Worm (Caenorhabditis elegans) whole organism, young adult: Measurements from ENCODE around the gene mdf-2.

Source experiments
- B0261.1 ChIP-seq: sonication (generic microtip); optimal IDR thresholded peaks from 2 replicates; lab custom pipeline; 2016; ENCODE audit warnings: mild to moderate bottlenecking, missing genetic modification characterization, moderate library complexity, missing compliant biosample characterization
- B0336.3 ChIP-seq: fragments of 200-800 bp; sonication (Bioruptor generic); IDR thresholded peaks from 2 replicates; pipeline ENCODE4 v1.3.6; 2022; ENCODE audit warnings: missing genetic modification characterization, missing compliant biosample characterization
- C17E4.6 ChIP-seq: fragments of 200-800 bp; sonication (Bioruptor generic); IDR thresholded peaks from 2 replicates; pipeline ENCODE4 v1.3.6; 2022; ENCODE audit warnings: missing genetic modification reagents, missing genetic modification characterization, missing compliant biosample characterization
- D2030.7 ChIP-seq: fragments of 200-800 bp; sonication (Bioruptor generic); IDR thresholded peaks from 2 replicates; pipeline ENCODE4 v1.3.6; 2022; ENCODE audit warnings: missing genetic modification reagents, missing genetic modification characterization, missing compliant biosample characterization
- F39B2.1 ChIP-seq: fragments of 200-800 bp; sonication (Bioruptor generic); IDR thresholded peaks from 2 replicates; pipeline ENCODE4 v1.3.6; 2022; ENCODE audit warnings: missing genetic modification reagents, missing genetic modification characterization, missing compliant biosample characterization
- K12H6.12 ChIP-seq: fragments of 200-800 bp; sonication (Bioruptor generic); optimal IDR thresholded peaks from 2 replicates; lab custom pipeline; 2018; ENCODE audit warnings: mild to moderate bottlenecking, missing genetic modification characterization, missing compliant biosample characterization
- T26A5.8 ChIP-seq: sonication (generic microtip); optimal IDR thresholded peaks from 2 replicates; lab custom pipeline; 2016; ENCODE audit warnings: missing genetic modification characterization, missing compliant biosample characterization
- Y67H2A.10 ChIP-seq: fragments of 200-800 bp; sonication (Bioruptor generic); conservative IDR thresholded peaks from 2 replicates; pipeline ENCODE4 v1.3.6; 2022; ENCODE audit warnings: missing genetic modification reagents, missing genetic modification characterization, missing compliant biosample characterization
- athp-1 ChIP-seq: sonication (generic microtip); optimal IDR thresholded peaks from 2 replicates; lab custom pipeline; 2017; ENCODE audit warnings: mild to moderate bottlenecking, missing genetic modification characterization, missing compliant biosample characterization
- attf-3 ChIP-seq: fragments of 200-800 bp; sonication (Bioruptor generic); conservative IDR thresholded peaks from 2 replicates; pipeline ENCODE4 v1.3.6; 2022; ENCODE audit warnings: missing genetic modification reagents, missing genetic modification characterization, missing compliant biosample characterization
- attf-5 ChIP-seq: fragments of 200-800 bp; sonication (Bioruptor generic); optimal IDR thresholded peaks from 2 replicates; lab custom pipeline; 2018; ENCODE audit warnings: mild to moderate bottlenecking, missing genetic modification characterization, missing compliant biosample characterization
- bed-1 ChIP-seq: fragments of 200-800 bp; sonication (Bioruptor generic); IDR thresholded peaks from 2 replicates; pipeline ENCODE4 v1.3.6; 2022; ENCODE audit warnings: missing genetic modification reagents, missing genetic modification characterization, missing compliant biosample characterization
- cebp-1 ChIP-seq, 2 experiments: fragments of 200-800 bp in 1 of 2; sonication (Bioruptor generic) in 1 of 2; sonication (generic microtip) in 1 of 2; IDR thresholded peaks in 1 of 2; optimal IDR thresholded peaks in 1 of 2; 2 replicates each; pipeline versions ENCODE4 v1.3.6 to Lab custom; 2017 to 2022; ENCODE audit warnings: missing compliant biosample characterization in 2 of 2, missing genetic modification characterization in 2 of 2, mild to moderate bottlenecking in 1 of 2, missing genetic modification reagents in 1 of 2, moderate library complexity in 1 of 2
- ceh-58 ChIP-seq: fragments of 200-800 bp; sonication (Bioruptor generic); IDR thresholded peaks from 2 replicates; pipeline ENCODE4 v1.3.6; 2022; ENCODE audit warnings: missing genetic modification characterization, missing compliant biosample characterization
- chd-7 ChIP-seq: sonication (generic microtip); optimal IDR thresholded peaks from 2 replicates; lab custom pipeline; 2016; ENCODE audit warnings: mild to moderate bottlenecking, missing genetic modification characterization, moderate library complexity, missing compliant biosample characterization
- die-1 ChIP-seq: sonication (generic microtip); optimal IDR thresholded peaks from 2 replicates; lab custom pipeline; 2016; ENCODE audit warnings: missing genotype, mild to moderate bottlenecking, missing genetic modification characterization, missing compliant biosample characterization
- egl-18 ChIP-seq: fragments of 200-800 bp; sonication (Bioruptor generic); IDR thresholded peaks from 2 replicates; pipeline ENCODE4 v1.3.6; 2022; ENCODE audit warnings: missing genetic modification reagents, missing genetic modification characterization, missing compliant biosample characterization
- ekl-4 ChIP-seq: fragments of 200-800 bp; sonication (Bioruptor generic); IDR thresholded peaks from 2 replicates; pipeline ENCODE4 v1.3.6; 2022; ENCODE audit warnings: missing genetic modification reagents, missing genetic modification characterization, missing compliant biosample characterization
- him-1 ChIP-seq: sonication (generic microtip); optimal IDR thresholded peaks from 2 replicates; lab custom pipeline; 2016; ENCODE audit warnings: missing genotype, missing genetic modification reagents, missing genetic modification characterization, missing compliant biosample characterization
- hmg-20 ChIP-seq: fragments of 200-800 bp; sonication (Bioruptor generic); IDR thresholded peaks from 2 replicates; pipeline ENCODE4 v1.3.6; 2022; ENCODE audit warnings: missing genetic modification reagents, missing genetic modification characterization, missing compliant biosample characterization
- hrde-1 ChIP-seq: sonication (generic microtip); optimal IDR thresholded peaks from 2 replicates; lab custom pipeline; 2016; ENCODE audit warnings: missing genetic modification characterization, mild to moderate bottlenecking, missing compliant biosample characterization, moderate library complexity, missing genotype, missing genetic modification reagents, borderline replicate concordance
- let-526 ChIP-seq: fragments of 200-800 bp; sonication (Bioruptor generic); IDR thresholded peaks from 2 replicates; pipeline ENCODE4 v1.3.6; 2022; ENCODE audit warnings: missing genetic modification reagents, missing genetic modification characterization, missing compliant biosample characterization
- lin-35 ChIP-seq, 3 experiments: fragments of 150-350 bp in 2 of 3; sonication (generic microtip) in 1 of 3; optimal IDR thresholded peaks; 2 replicates each; lab custom pipeline; 2014 to 2018; ENCODE audit warnings: missing biosample characterization in 3 of 3, missing genetic modification characterization in 3 of 3, missing genetic modification reagents in 3 of 3
- lin-40 ChIP-seq: sonication (generic microtip); optimal IDR thresholded peaks from 2 replicates; lab custom pipeline; 2016; ENCODE audit warnings: missing genetic modification characterization, mild to moderate bottlenecking, missing compliant biosample characterization, missing genotype, missing genetic modification reagents
- lin-54 ChIP-seq: fragments of 200-800 bp; sonication (Bioruptor generic); optimal IDR thresholded peaks from 2 replicates; lab custom pipeline; 2018; ENCODE audit warnings: mild to moderate bottlenecking, missing genetic modification characterization, missing compliant biosample characterization
- lsl-1 ChIP-seq: fragments of 200-800 bp; sonication (Bioruptor generic); optimal IDR thresholded peaks from 2 replicates; lab custom pipeline; 2018; ENCODE audit warnings: mild to moderate bottlenecking, missing genetic modification characterization, moderate library complexity, missing compliant biosample characterization
- madf-6 ChIP-seq: fragments of 200-800 bp; sonication (Bioruptor generic); IDR thresholded peaks from 2 replicates; pipeline ENCODE4 v1.3.6; 2022; ENCODE audit warnings: missing genetic modification reagents, missing genetic modification characterization, missing compliant biosample characterization
- mcd-1 ChIP-seq: fragments of 200-800 bp; sonication (Bioruptor generic); IDR thresholded peaks from 2 replicates; pipeline ENCODE4 v1.3.6; 2022; ENCODE audit warnings: missing genetic modification reagents, missing genetic modification characterization, missing compliant biosample characterization
- mes-4 ChIP-seq: sonication (generic microtip); optimal IDR thresholded peaks from 2 replicates; lab custom pipeline; 2016; ENCODE audit warnings: missing genotype, missing genetic modification characterization, missing compliant biosample characterization
- nfyb-1 ChIP-seq: fragments of 200-800 bp; sonication (Bioruptor generic); IDR thresholded peaks from 2 replicates; pipeline ENCODE4 v1.3.6; 2022; ENCODE audit warnings: missing genetic modification reagents, missing genetic modification characterization, missing compliant biosample characterization
- pha-4 ChIP-seq: fragments of 150-350 bp; sonication (generic microtip); optimal IDR thresholded peaks from 2 replicates; lab custom pipeline; 2014; ENCODE audit warnings: missing biosample characterization, missing genetic modification reagents, missing genetic modification characterization
- rcor-1 ChIP-seq: fragments of 200-800 bp; sonication (Bioruptor generic); IDR thresholded peaks from 2 replicates; pipeline ENCODE4 v1.3.6; 2022; ENCODE audit warnings: missing genetic modification reagents, missing genetic modification characterization, missing compliant biosample characterization
- repo-1 ChIP-seq: sonication (generic microtip); optimal IDR thresholded peaks from 2 replicates; lab custom pipeline; 2017; ENCODE audit warnings: mild to moderate bottlenecking, missing genetic modification characterization, missing compliant biosample characterization
- sdz-38 ChIP-seq: sonication (generic microtip); optimal IDR thresholded peaks from 2 replicates; lab custom pipeline; 2016; ENCODE audit warnings: missing genotype, missing genetic modification characterization, missing compliant biosample characterization
- snpc-1.1 ChIP-seq: sonication (generic microtip); optimal IDR thresholded peaks from 2 replicates; lab custom pipeline; 2017; ENCODE audit warnings: missing genetic modification characterization, mild to moderate bottlenecking, missing compliant biosample characterization, antibody characterized with exemption, moderate library complexity, missing genotype, missing genetic modification reagents; ENCODE audit not compliant: insufficient read depth
- snpc-3.4 ChIP-seq: sonication (generic microtip); optimal IDR thresholded peaks from 2 replicates; lab custom pipeline; 2017; ENCODE audit warnings: missing genetic modification characterization, mild to moderate bottlenecking, missing compliant biosample characterization, antibody characterized with exemption, moderate library complexity, missing genotype, missing genetic modification reagents
- somi-1 ChIP-seq: fragments of 200-800 bp; sonication (Bioruptor generic); optimal IDR thresholded peaks from 2 replicates; lab custom pipeline; 2018; ENCODE audit warnings: mild to moderate bottlenecking, missing genetic modification characterization, missing compliant biosample characterization
- tbp1 ChIP-seq: fragments of 200-800 bp; sonication (Bioruptor generic); optimal IDR thresholded peaks from 2 replicates; lab custom pipeline; 2018; ENCODE audit warnings: mild to moderate bottlenecking, missing genetic modification characterization, missing compliant biosample characterization
- unc-130 ChIP-seq: sonication (generic microtip); optimal IDR thresholded peaks from 2 replicates; lab custom pipeline; 2016; ENCODE audit warnings: missing genetic modification reagents, missing genetic modification characterization, missing compliant biosample characterization
- ztf-3 ChIP-seq: fragments of 200-800 bp; sonication (Bioruptor generic); optimal IDR thresholded peaks from 2 replicates; lab custom pipeline; 2018; ENCODE audit warnings: mild to moderate bottlenecking, missing genetic modification characterization, missing compliant biosample characterization

mdf-2 gene

ce11 chrIV:2668152-2668551, 27.2 kb upstream of the mdf-2 start:
- TF ChIP-seq attf-3 (GFP tag; lab: Robert Waterston, UW) (peak; percentile 87), madf-6 (0 out of 2 replicates have a peak, but pooled peaks have one; percentile 14), lin-54 (peak; percentile 14)
- TF ChIP-seq, all 124 proteins: peak for 3; not testable (repeated sequence) for 121

ce11 chrIV:2666586-2667100, 25.7 kb upstream of the mdf-2 start, which contains the start of gene Y69A2AR.1:
TSS of gene Y69A2AR.1 (plus strand) at chrIV:2667050.
- 0 out of 2 replicates have a peak, but pooled peaks have one; percentile 24 for TF ChIP-seq attf-3 (GFP tag; lab: Robert Waterston, UW)
- TF ChIP-seq die-1: no peak
- no peak for TF ChIP-seq sdz-38 (tag; lab: Kevin White, UChicago)
- peak; percentile 44 for TF ChIP-seq lsl-1 (GFP tag; lab: Kevin White, UChicago)
- TF ChIP-seq tbp1: no peak
- no peak for TF ChIP-seq lin-40
- no peak for TF ChIP-seq somi-1 (GFP tag; lab: Kevin White, UChicago)
- no peak for TF ChIP-seq cebp-1 (GFP tag; IDR thresholded peaks at IDR 0.05; lab: Robert Waterston, UW)
- TF ChIP-seq cebp-1 (tag; optimal IDR thresholded peaks at IDR 0.05; lab: Kevin White, UChicago): no peak
- TF ChIP-seq him-1 (tag; lab: Kevin White, UChicago): no peak
- TF ChIP-seq B0336.3: no peak
- TF ChIP-seq lin-35 (GFP tag; optimal IDR thresholded peaks at IDR 0.05; lab: Kevin White, UChicago): no peak
- TF ChIP-seq mes-4 (tag; lab: Kevin White, UChicago): no peak
- TF ChIP-seq D2030.7 (GFP tag; lab: Robert Waterston, UW): 0 out of 2 replicates have a peak, but pooled peaks have one; percentile 13

DNA sequence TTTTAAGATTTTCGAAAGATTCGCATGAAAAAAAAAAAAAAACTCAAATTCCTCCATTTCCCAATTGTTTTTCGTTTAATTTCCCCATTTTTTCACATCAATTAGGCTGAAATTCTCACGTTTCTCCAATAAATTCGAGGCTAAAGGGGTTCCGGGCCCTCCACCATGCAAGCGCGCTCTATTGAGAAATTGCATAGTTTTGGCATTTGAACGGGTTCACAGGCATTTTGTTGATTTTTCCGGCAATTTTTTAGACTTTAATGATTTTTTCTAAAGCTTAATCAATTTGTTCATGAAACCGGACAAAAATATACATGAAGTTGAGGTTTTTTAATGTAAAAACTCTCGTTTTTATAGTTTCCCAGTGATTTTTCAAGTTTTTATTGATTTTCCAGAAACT, 25.2 kb upstream of the mdf-2 start:
- TF ChIP-seq mcd-1 (GFP tag; lab: Robert Waterston, UW) (peak; percentile 79), nfyb-1 (GFP tag; lab: Robert Waterston, UW) (no peak), snpc-1.1 (tag; lab: Kevin White, UChicago) (no peak), B0261.1 (tag; lab: Kevin White, UChicago) (no peak), bed-1 (no peak), attf-3 (GFP tag; lab: Robert Waterston, UW) (peak; percentile 21; the same call in 1 of the 2 replicates), unc-130 (GFP tag; lab: Kevin White, UChicago) (no peak)
- TF ChIP-seq, all 124 proteins: peak for 2

DNA sequence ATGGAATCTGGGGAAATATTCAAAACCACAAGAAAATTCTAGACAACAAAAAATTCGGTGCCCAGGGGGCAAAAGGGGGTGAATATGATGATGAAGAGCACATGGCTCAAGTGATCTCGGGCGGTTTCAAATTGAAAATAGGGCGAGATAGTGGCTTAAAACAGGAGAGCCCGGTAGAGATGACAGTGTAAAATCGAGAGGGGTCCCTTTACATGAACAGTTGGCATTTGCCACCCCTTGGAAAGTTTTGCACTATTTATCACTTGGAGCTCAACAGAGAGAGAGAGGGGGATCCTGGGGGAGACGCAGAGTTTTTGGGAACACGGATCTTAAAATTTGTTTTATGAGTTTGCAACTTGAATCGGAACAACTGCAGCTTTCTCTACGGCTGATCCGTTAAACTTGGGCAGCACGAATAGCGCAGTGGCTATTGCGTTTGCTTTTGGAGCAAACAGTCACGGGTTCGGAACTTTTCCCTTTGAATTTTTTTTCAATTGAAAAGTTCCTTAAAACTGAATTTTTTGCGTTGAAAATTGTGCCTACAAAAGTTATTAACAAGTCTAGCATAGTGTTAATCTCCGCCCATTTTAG, 24.6 kb upstream of the mdf-2 start:
- TF ChIP-seq repo-1 (tag; lab: Kevin White, UChicago) (peak; percentile 27), hrde-1 (tag; lab: Kevin White, UChicago) (no peak), attf-5 (GFP tag; lab: Kevin White, UChicago) (no peak), K12H6.12 (tag; lab: Kevin White, UChicago) (no peak), pha-4 (tag; lab: Kevin White, UChicago) (no peak), tbp1 (peak; percentile 91), lsl-1 (GFP tag; lab: Kevin White, UChicago) (peak; percentile 16), somi-1 (GFP tag; lab: Kevin White, UChicago) (peak; percentile 23), ztf-3 (GFP tag; lab: Kevin White, UChicago) (no peak), T26A5.8 (peak; percentile 16), Y67H2A.10 (GFP tag; lab: Robert Waterston, UW) (no peak), rcor-1 (GFP tag; lab: Robert Waterston, UW) (peak; percentile 32; the same call in 1 of the 2 replicates), egl-18 (GFP tag; lab: Robert Waterston, UW) (0 out of 2 replicates have a peak, but pooled peaks have one; percentile 31), ceh-58 (GFP tag; lab: Robert Waterston, UW) (0 out of 2 replicates have a peak, but pooled peaks have one; percentile 86), attf-3 (GFP tag; lab: Robert Waterston, UW) (no peak), hmg-20 (GFP tag; lab: Robert Waterston, UW) (peak; percentile 19; the same call in 1 of the 2 replicates), let-526 (GFP tag; lab: Robert Waterston, UW) (0 out of 2 replicates have a peak, but pooled peaks have one; percentile 55), C17E4.6 (no peak), chd-7 (tag; lab: Kevin White, UChicago) (peak; percentile 44), ekl-4 (0 out of 2 replicates have a peak, but pooled peaks have one; percentile 16), snpc-1.1 (tag; lab: Kevin White, UChicago) (peak; percentile 3), snpc-3.4 (tag; lab: Kevin White, UChicago) (peak; percentile 56), B0261.1 (tag; lab: Kevin White, UChicago) (peak; percentile 70), F39B2.1 (GFP tag; lab: Robert Waterston, UW) (no peak), athp-1 (peak; percentile 43)
